Fruit fly (Drosophila melanogaster) whole organism, embryonic: ENCODE results near the gene Ubi-p5E.

Experiments
- Aef1 ChIP-seq: fragments of 200-800 bp; sonication (Bioruptor generic); IDR thresholded peaks from 3 replicates; pipeline ENCODE4 v1.3.6; 2022; ENCODE audit warnings: missing biosample characterization, missing genetic modification characterization
- CG10543 ChIP-seq: fragments of 200-800 bp; sonication (Bioruptor generic); optimal IDR thresholded peaks from 3 replicates; lab custom pipeline; 2017; ENCODE audit warnings: missing biosample characterization, mild to moderate bottlenecking, missing genetic modification characterization, moderate library complexity
- CG10565 ChIP-seq: fragments of 200-800 bp; sonication (Bioruptor generic); optimal IDR thresholded peaks from 3 replicates; lab custom pipeline; 2016; ENCODE audit warnings: missing biosample characterization, mild to moderate bottlenecking, missing genetic modification characterization
- CG11398 ChIP-seq: fragments of 200-800 bp; sonication (Bioruptor generic); optimal IDR thresholded peaks from 2 replicates; lab custom pipeline; 2016; ENCODE audit warnings: missing biosample characterization, missing genetic modification characterization
- CG12071 ChIP-seq: fragments of 200-800 bp; sonication (Bioruptor generic); optimal IDR thresholded peaks from 3 replicates; lab custom pipeline; 2018; ENCODE audit warnings: missing biosample characterization, mild to moderate bottlenecking, missing genetic modification characterization
- CG12744 ChIP-seq: fragments of 200-800 bp; sonication (Bioruptor generic); optimal IDR thresholded peaks from 2 replicates; lab custom pipeline; 2016; ENCODE audit warnings: missing biosample characterization, missing genetic modification characterization
- CG13624 ChIP-seq: fragments of 200-800 bp; sonication (Bioruptor generic); optimal IDR thresholded peaks from 2 replicates; lab custom pipeline; 2016; ENCODE audit warnings: missing biosample characterization, missing genetic modification characterization
- CG13775 ChIP-seq: fragments of 200-800 bp; sonication (Bioruptor generic); optimal IDR thresholded peaks from 3 replicates; lab custom pipeline; 2017; ENCODE audit warnings: missing biosample characterization, mild to moderate bottlenecking, missing genetic modification characterization
- CG1529 ChIP-seq: fragments of 200-800 bp; sonication (Bioruptor generic); optimal IDR thresholded peaks from 3 replicates; lab custom pipeline; 2018; ENCODE audit warnings: missing biosample characterization, missing genetic modification characterization
- CG16815 ChIP-seq: fragments of 200-800 bp; sonication (Bioruptor generic); optimal IDR thresholded peaks from 3 replicates; lab custom pipeline; 2017; ENCODE audit warnings: missing biosample characterization, mild to moderate bottlenecking, missing genetic modification characterization
- CG18599 ChIP-seq: fragments of 200-800 bp; sonication (Bioruptor generic); optimal IDR thresholded peaks from 3 replicates; lab custom pipeline; 2017; ENCODE audit warnings: missing biosample characterization, missing genetic modification characterization, mild to moderate bottlenecking, moderate library complexity, missing genetic modification reagents
- CG18764 ChIP-seq: fragments of 200-800 bp; sonication (Bioruptor generic); optimal IDR thresholded peaks from 3 replicates; lab custom pipeline; 2016; ENCODE audit warnings: missing biosample characterization, missing genetic modification characterization
- CG2129 ChIP-seq: fragments of 200-800 bp; sonication (Bioruptor generic); IDR thresholded peaks from 2 replicates; pipeline ENCODE4 v1.3.6; 2022; ENCODE audit warnings: missing biosample characterization, missing genetic modification characterization; ENCODE audit not compliant: partially characterized antibody
- CG3995 ChIP-seq: fragments of 200-800 bp; sonication (Bioruptor generic); optimal IDR thresholded peaks from 3 replicates; lab custom pipeline; 2016; ENCODE audit warnings: missing biosample characterization, missing genetic modification characterization
- CG4707 ChIP-seq: fragments of 200-800 bp; sonication (Bioruptor generic); optimal IDR thresholded peaks from 2 replicates; lab custom pipeline; 2018; ENCODE audit warnings: missing biosample characterization, mild to moderate bottlenecking, missing genetic modification characterization, moderate library complexity
- CG4730 ChIP-seq: fragments of 200-800 bp; sonication (Bioruptor generic); IDR thresholded peaks from 2 replicates; pipeline ENCODE4 v1.3.6; 2022; ENCODE audit warnings: missing biosample characterization, missing genetic modification characterization
- CG6272 ChIP-seq: fragments of 200-800 bp; sonication (Bioruptor generic); IDR thresholded peaks from 2 replicates; pipeline ENCODE4 v1.3.6; 2022; ENCODE audit warnings: missing biosample characterization, missing genetic modification characterization
- CG7271 ChIP-seq: fragments of 200-800 bp; sonication (Bioruptor generic); optimal IDR thresholded peaks from 2 replicates; lab custom pipeline; 2018; ENCODE audit warnings: missing biosample characterization, mild to moderate bottlenecking, missing genetic modification characterization, moderate library complexity
- CG9215 ChIP-seq: fragments of 200-800 bp; sonication (Bioruptor generic); IDR thresholded peaks from 2 replicates; pipeline ENCODE4 v1.3.6; 2022; ENCODE audit warnings: missing biosample characterization, missing genetic modification characterization
- ERR ChIP-seq: fragments of 200-800 bp; sonication (Bioruptor generic); optimal IDR thresholded peaks from 2 replicates; lab custom pipeline; 2016; ENCODE audit warnings: missing biosample characterization, missing genetic modification characterization
- Gug ChIP-seq: fragments of 200-800 bp; sonication (Bioruptor generic); IDR thresholded peaks from 4 replicates; pipeline ENCODE4 v1.3.6; 2022; ENCODE audit warnings: missing biosample characterization, missing genetic modification characterization
- H2.0 ChIP-seq: fragments of 200-800 bp; sonication (Bioruptor generic); IDR thresholded peaks from 2 replicates; pipeline ENCODE4 v1.3.6; 2022; ENCODE audit warnings: missing biosample characterization, missing genetic modification characterization
- Hmx ChIP-seq: fragments of 200-800 bp; sonication (Bioruptor generic); optimal IDR thresholded peaks from 2 replicates; lab custom pipeline; 2016; ENCODE audit warnings: missing biosample characterization, missing genetic modification characterization
- Lim3 ChIP-seq: fragments of 200-800 bp; sonication (Bioruptor generic); IDR thresholded peaks from 2 replicates; pipeline ENCODE4 v1.3.6; 2022; ENCODE audit warnings: missing biosample characterization, missing genetic modification characterization
- NK7.1 ChIP-seq: fragments of 200-800 bp; sonication (Bioruptor generic); optimal IDR thresholded peaks from 3 replicates; lab custom pipeline; 2016; ENCODE audit warnings: missing biosample characterization, missing genetic modification characterization
- Optix ChIP-seq: fragments of 200-800 bp; sonication (Bioruptor generic); IDR thresholded peaks from 3 replicates; pipeline ENCODE4 v1.3.6; 2022; ENCODE audit warnings: missing biosample characterization, missing genetic modification characterization
- PHDP ChIP-seq: fragments of 200-800 bp; sonication (Bioruptor generic); optimal IDR thresholded peaks from 3 replicates; lab custom pipeline; 2018; ENCODE audit warnings: missing biosample characterization, mild to moderate bottlenecking, missing genetic modification characterization, moderate library complexity
- Ravus ChIP-seq: fragments of 200-800 bp; sonication (Bioruptor generic); IDR thresholded peaks from 2 replicates; pipeline ENCODE4 v1.3.6; 2022; ENCODE audit warnings: missing biosample characterization, missing genetic modification characterization
- Scr ChIP-seq: fragments of 200-800 bp; sonication (Bioruptor generic); IDR thresholded peaks from 2 replicates; pipeline ENCODE4 v1.3.6; 2022; ENCODE audit warnings: missing biosample characterization, missing genetic modification characterization; ENCODE audit not compliant: partially characterized antibody
- Tbp ChIP-seq: fragments of >200 bp; optimal IDR thresholded peaks from 2 replicates; lab custom pipeline; 2018; ENCODE audit warnings: missing biosample characterization, missing genetic modification characterization
- ara ChIP-seq: fragments of 200-800 bp; sonication (Bioruptor generic); IDR thresholded peaks from 2 replicates; pipeline ENCODE4 v1.3.6; 2022; ENCODE audit warnings: missing biosample characterization, missing genetic modification characterization
- cad ChIP-seq: fragments of >200 bp; optimal IDR thresholded peaks from 2 replicates; lab custom pipeline; 2017; ENCODE audit warnings: missing biosample characterization, missing genetic modification characterization
- cato ChIP-seq: fragments of 200-800 bp; sonication (Bioruptor generic); optimal IDR thresholded peaks from 2 replicates; lab custom pipeline; 2016; ENCODE audit warnings: missing biosample characterization, missing genetic modification characterization, borderline replicate concordance
- cwo ChIP-seq: fragments of 200-800 bp; sonication (Bioruptor generic); optimal IDR thresholded peaks from 3 replicates; lab custom pipeline; 2017; ENCODE audit warnings: missing biosample characterization, missing genetic modification characterization, mild to moderate bottlenecking, moderate library complexity, missing genetic modification reagents
- dan ChIP-seq: fragments of 200-800 bp; sonication (Bioruptor generic); IDR thresholded peaks from 2 replicates; pipeline ENCODE4 v1.3.6; 2022; ENCODE audit warnings: missing biosample characterization, missing genetic modification characterization
- disco-r ChIP-seq: fragments of 200-800 bp; sonication (Bioruptor generic); optimal IDR thresholded peaks from 2 replicates; lab custom pipeline; 2016; ENCODE audit warnings: missing biosample characterization, missing genetic modification characterization
- dm ChIP-seq: fragments of 200-800 bp; sonication (Bioruptor generic); optimal IDR thresholded peaks from 3 replicates; lab custom pipeline; 2016; ENCODE audit warnings: missing biosample characterization, missing genetic modification characterization
- dmrt11E ChIP-seq: fragments of 200-800 bp; sonication (Bioruptor generic); optimal IDR thresholded peaks from 3 replicates; lab custom pipeline; 2018; ENCODE audit warnings: missing biosample characterization, mild to moderate bottlenecking, missing genetic modification characterization, moderate library complexity
- gcm ChIP-seq: fragments of 200-800 bp; sonication (Bioruptor generic); optimal IDR thresholded peaks from 2 replicates; lab custom pipeline; 2019; ENCODE audit warnings: missing biosample characterization, mild to moderate bottlenecking, missing genetic modification characterization, moderate library complexity
- gcm2 ChIP-seq: fragments of 200-800 bp; sonication (Bioruptor generic); optimal IDR thresholded peaks from 2 replicates; lab custom pipeline; 2016; ENCODE audit warnings: missing biosample characterization, missing genetic modification characterization
- maf-S ChIP-seq: fragments of 200-800 bp; sonication (Bioruptor generic); optimal IDR thresholded peaks from 2 replicates; lab custom pipeline; 2016; ENCODE audit warnings: missing biosample characterization, missing genetic modification characterization
- nmo ChIP-seq: fragments of 200-800 bp; sonication (Bioruptor generic); optimal IDR thresholded peaks from 2 replicates; lab custom pipeline; 2018; ENCODE audit warnings: missing biosample characterization, mild to moderate bottlenecking, missing genetic modification characterization, moderate library complexity
- pb ChIP-seq: fragments of 200-800 bp; sonication (Bioruptor generic); optimal IDR thresholded peaks from 3 replicates; lab custom pipeline; 2016; ENCODE audit warnings: missing biosample characterization, missing genetic modification characterization
- psq ChIP-seq: fragments of 200-800 bp; sonication (Bioruptor generic); optimal IDR thresholded peaks from 2 replicates; lab custom pipeline; 2017; ENCODE audit warnings: missing biosample characterization, missing genetic modification characterization
- ro ChIP-seq: fragments of 200-800 bp; sonication (Bioruptor generic); IDR thresholded peaks from 2 replicates; pipeline ENCODE4 v1.3.6; 2022; ENCODE audit warnings: missing biosample characterization, missing genetic modification characterization
- sim ChIP-seq: fragments of 200-800 bp; sonication (Bioruptor generic); IDR thresholded peaks from 2 replicates; pipeline ENCODE4 v1.3.6; 2022; ENCODE audit warnings: missing biosample characterization, missing genetic modification characterization
- stwl ChIP-seq: fragments of 200-800 bp; sonication (Bioruptor generic); optimal IDR thresholded peaks from 3 replicates; lab custom pipeline; 2018; ENCODE audit warnings: missing biosample characterization, mild to moderate bottlenecking, missing genetic modification characterization, moderate library complexity
- sug ChIP-seq: fragments of 200-800 bp; optimal IDR thresholded peaks from 2 replicates; lab custom pipeline; 2019; ENCODE audit warnings: missing biosample characterization, mild to moderate bottlenecking, missing genetic modification characterization, moderate library complexity
- twi ChIP-seq: fragments of 200-800 bp; optimal IDR thresholded peaks from 2 replicates; lab custom pipeline; 2019; ENCODE audit warnings: missing biosample characterization, mild to moderate bottlenecking, missing genetic modification characterization, moderate library complexity
- vfl ChIP-seq: fragments of 200-800 bp; sonication (Bioruptor generic); optimal IDR thresholded peaks from 2 replicates; lab custom pipeline; 2016; ENCODE audit warnings: missing biosample characterization, missing genetic modification characterization
- zf30C ChIP-seq: fragments of 200-800 bp; sonication (Bioruptor generic); optimal IDR thresholded peaks from 3 replicates; lab custom pipeline; 2018; ENCODE audit warnings: missing biosample characterization, mild to moderate bottlenecking, missing genetic modification characterization

Gene Ubi-p5E

dm6 chrX:6267187-6267711 is 12.2 kb downstream of the Ubi-p5E start, which contains the start of gene schlank (continued):
- TF ChIP-seq gcm2 (GFP tag; lab: Kevin White, UChicago) (no peak), Optix (GFP tag; lab: Robert Waterston, UW) (peak; percentile 63; the same call in 2 of the 3 replicates), dmrt11E (peak; percentile 21), CG16815 (GFP tag; lab: Kevin White, UChicago) (peak; percentile 33), CG11398 (GFP tag; lab: Kevin White, UChicago) (peak; percentile 30), CG18764 (GFP tag; lab: Kevin White, UChicago) (peak; percentile 43), gcm (GFP tag; lab: Kevin White, UChicago) (no peak), Scr (GFP tag; lab: Robert Waterston, UW) (no peak), CG12744 (GFP tag; lab: Kevin White, UChicago) (no peak), cad (GFP tag; lab: Kevin White, UChicago) (no peak), twi (tag; lab: Kevin White, UChicago) (no peak), disco-r (GFP tag; lab: Kevin White, UChicago) (no peak), CG4707 (no peak), dan (GFP tag; lab: Robert Waterston, UW) (no peak), CG13624 (GFP tag; lab: Kevin White, UChicago) (peak; percentile 54), ro (no peak), psq (GFP tag; lab: Kevin White, UChicago) (no peak), sim (GFP tag; lab: Robert Waterston, UW) (no peak), CG6272 (GFP tag; lab: Robert Waterston, UW) (0 out of 2 replicates have a peak, but pooled peaks have one; percentile 6), CG10565 (GFP tag; lab: Kevin White, UChicago) (no peak), Gug (GFP tag; lab: Robert Waterston, UW) (peak; percentile 67), Tbp (GFP tag; lab: Kevin White, UChicago) (no peak), CG9215 (peak; percentile 48; the same call in 1 of the 2 replicates), nmo (GFP tag; lab: Kevin White, UChicago) (peak; percentile 45), ERR (GFP tag; lab: Kevin White, UChicago) (peak; percentile 46), CG4730 (GFP tag; lab: Robert Waterston, UW) (no peak), sug (tag; lab: Kevin White, UChicago) (peak; percentile 36), CG3995 (GFP tag; lab: Kevin White, UChicago) (no peak), NK7.1 (GFP tag; lab: Kevin White, UChicago) (no peak), Aef1 (GFP tag; lab: Robert Waterston, UW) (peak; percentile 30; the same call in 1 of the 3 replicates), CG7271 (tag; lab: Kevin White, UChicago) (no peak), Ravus (GFP tag; lab: Robert Waterston, UW) (0 out of 2 replicates have a peak, but pooled peaks have one; percentile 8), dm (GFP tag; lab: Kevin White, UChicago) (no peak), ara (no peak), cwo (GFP tag; lab: Kevin White, UChicago) (no peak), CG18599 (GFP tag; lab: Kevin White, UChicago) (peak; percentile 6), vfl (peak; percentile 51), CG2129 (GFP tag; lab: Robert Waterston, UW) (no peak), cato (GFP tag; lab: Kevin White, UChicago) (no peak), CG12071 (GFP tag; lab: Kevin White, UChicago) (peak; percentile 25), pb (GFP tag; lab: Kevin White, UChicago) (no peak), CG10543 (GFP tag; lab: Kevin White, UChicago) (peak; percentile 49), CG13775 (peak; percentile 62), Hmx (no peak), stwl (tag; lab: Kevin White, UChicago) (peak; percentile 32), CG1529 (GFP tag; lab: Kevin White, UChicago) (no peak), H2.0 (peak; percentile 63), maf-S (GFP tag; lab: Kevin White, UChicago) (peak; percentile 20), zf30C (GFP tag; lab: Kevin White, UChicago) (no peak), Lim3 (GFP tag; lab: Robert Waterston, UW) (no peak), PHDP (tag; lab: Kevin White, UChicago) (no peak)
